Worm (Caenorhabditis elegans): ENCODE measurements around the gene dph-3.

DNA sequence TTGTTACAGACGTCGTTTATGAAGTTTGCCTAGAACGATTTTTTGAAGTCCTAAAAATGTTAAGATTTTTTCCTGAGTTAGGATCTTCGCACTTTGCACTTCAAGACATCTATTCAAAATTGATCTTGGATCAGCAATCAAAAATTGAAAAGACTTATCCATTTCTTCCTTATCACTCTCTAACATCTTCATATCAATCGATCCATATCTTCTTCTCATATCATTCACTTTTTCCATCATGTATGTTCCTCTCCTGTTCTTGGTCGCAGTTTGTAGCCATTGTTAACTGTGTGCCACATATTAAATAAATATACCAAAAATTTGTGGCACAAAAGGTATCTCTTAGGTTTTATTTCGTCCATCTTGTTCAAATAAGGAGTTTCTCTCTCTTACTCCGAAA, 48.8 kb downstream of the dph-3 start:
- no peak for TF ChIP-seq F13C5.2 (tag; optimal IDR thresholded peaks at IDR 0.05)
- no peak for TF ChIP-seq ama-1 (optimal IDR thresholded peaks at IDR 0.05)
- no peak for TF ChIP-seq hmg-4 (GFP tag; optimal IDR thresholded peaks at IDR 0.05)
- TF ChIP-seq ceh-13 (GFP tag; optimal IDR thresholded peaks at IDR 0.05) = no peak
